Fruit fly (Drosophila melanogaster): ENCODE measurements around the gene CG7271.

The CG7271 gene

DNA sequence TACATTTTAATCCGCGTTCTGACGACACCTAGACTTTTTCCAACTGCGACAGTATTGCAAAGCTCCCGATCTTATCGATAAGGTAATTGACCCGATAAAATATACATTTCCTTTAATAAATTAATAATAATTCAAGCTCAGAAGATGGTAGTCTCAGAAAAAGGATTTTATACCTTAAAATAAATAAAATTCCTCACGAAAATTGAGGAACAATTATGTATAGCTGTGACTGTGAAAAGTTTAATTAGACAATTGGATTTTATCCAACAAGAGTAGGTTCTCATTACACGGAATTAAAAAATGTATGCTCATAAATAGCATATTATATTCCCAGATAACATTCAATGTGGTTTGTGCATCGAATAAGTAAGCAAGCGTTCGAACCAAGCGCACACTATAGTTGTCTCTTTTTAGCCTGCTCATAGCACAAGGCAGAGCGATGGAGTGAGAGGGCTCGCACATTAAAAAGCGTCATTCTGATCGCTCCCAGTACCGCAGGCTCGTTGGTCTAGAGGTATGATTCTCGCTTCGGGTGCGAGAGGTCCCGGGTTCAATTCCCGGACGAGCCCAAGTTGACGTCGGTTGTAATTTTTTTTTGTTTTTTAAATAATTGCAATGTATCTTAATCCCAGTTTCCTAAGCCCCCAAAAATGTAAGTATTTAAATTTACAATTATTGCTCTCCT, 29.5 kb downstream of the CG7271 start, which contains the start of the genes CG13380 and CG4174 (continued):
- no peak for TF ChIP-seq ranshi (GFP tag; IDR thresholded peaks at IDR 0.05)
- TF ChIP-seq Trl (optimal IDR thresholded peaks at IDR 0.05), result no peak
- no peak for TF ChIP-seq Trl (GFP tag; optimal IDR thresholded peaks at IDR 0.05)
- no peak for TF ChIP-seq bowl (GFP tag; IDR thresholded peaks at IDR 0.05)
- TF ChIP-seq Atf-2 (GFP tag; optimal IDR thresholded peaks at IDR 0.05), result no peak
- TF ChIP-seq Mrtf (GFP tag; IDR thresholded peaks at IDR 0.05), result no peak
- no peak for TF ChIP-seq D (optimal IDR thresholded peaks at IDR 0.05)
- TF ChIP-seq D (GFP tag; optimal IDR thresholded peaks at IDR 0.05), result no peak
- no peak for TF ChIP-seq Vsx1 (GFP tag; optimal IDR thresholded peaks at IDR 0.05)
- no peak for TF ChIP-seq CG12071 (GFP tag; optimal IDR thresholded peaks at IDR 0.05)
- no peak for TF ChIP-seq Jarid2 (GFP tag; optimal IDR thresholded peaks at IDR 0.05)
- no peak for TF ChIP-seq Oaz (GFP tag; IDR thresholded peaks at IDR 0.05)
- TF ChIP-seq CG8765 (GFP tag; IDR thresholded peaks at IDR 0.05), result no peak; the same call in 1 of the 2 replicates
- peak; percentile 33 for TF ChIP-seq trem (tag; optimal IDR thresholded peaks at IDR 0.05)
- no peak for TF ChIP-seq otp (GFP tag; IDR thresholded peaks at IDR 0.05)
- no peak for TF ChIP-seq CG3838 (GFP tag; optimal IDR thresholded peaks at IDR 0.05)
- no peak for TF ChIP-seq Nf-YB (GFP tag; optimal IDR thresholded peaks at IDR 0.05)
- TF ChIP-seq pan (optimal IDR thresholded peaks at IDR 0.05), result no peak
- TF ChIP-seq pan (GFP tag; optimal IDR thresholded peaks at IDR 0.05 in 1 of 2, IDR thresholded peaks at IDR 0.05 in 1 of 2), result peak in 1 of 2 experiments; percentile 44
- TF ChIP-seq CG12744 (GFP tag; optimal IDR thresholded peaks at IDR 0.05), result peak; percentile 12
- no peak for TF ChIP-seq CG10654 (GFP tag; optimal IDR thresholded peaks at IDR 0.05)
- TF ChIP-seq CG9437 (GFP tag; optimal IDR thresholded peaks at IDR 0.05), result no peak
- TF ChIP-seq sima (GFP tag; optimal IDR thresholded peaks at IDR 0.05), result no peak
- peak; percentile 25 for TF ChIP-seq Ets97D (GFP tag; optimal IDR thresholded peaks at IDR 0.05)
- no peak for TF ChIP-seq CG2712 (tag; optimal IDR thresholded peaks at IDR 0.05)
- TF ChIP-seq Usf (GFP tag; optimal IDR thresholded peaks at IDR 0.05), result no peak
- no peak for TF ChIP-seq mam (GFP tag; optimal IDR thresholded peaks at IDR 0.05)
- no peak for TF ChIP-seq ATbp (GFP tag; optimal IDR thresholded peaks at IDR 0.05)
- peak; percentile 11 for TF ChIP-seq gsb-n (tag; optimal IDR thresholded peaks at IDR 0.05)
- TF ChIP-seq Rfx (GFP tag; IDR thresholded peaks at IDR 0.05), result peak; percentile 60; the same call in 1 of the 2 replicates
- TF ChIP-seq CG12104 (GFP tag; optimal IDR thresholded peaks at IDR 0.05), result no peak
- TF ChIP-seq CG12219 (GFP tag; optimal IDR thresholded peaks at IDR 0.05), result no peak
- TF ChIP-seq disco-r (GFP tag; optimal IDR thresholded peaks at IDR 0.05), result no peak
- TF ChIP-seq CG18764 (GFP tag; optimal IDR thresholded peaks at IDR 0.05), result no peak
- TF ChIP-seq dati (GFP tag; IDR thresholded peaks at IDR 0.05), result no peak
- TF ChIP-seq Hr39 (optimal IDR thresholded peaks at IDR 0.05), result no peak
- peak; percentile 73 for TF ChIP-seq Scr (GFP tag; IDR thresholded peaks at IDR 0.05; ENCODE audit: partially characterized antibody)
- TF ChIP-seq ab (GFP tag; optimal IDR thresholded peaks at IDR 0.05), result no peak
- no peak for TF ChIP-seq E2f1 (GFP tag; IDR thresholded peaks at IDR 0.05)
- no peak for TF ChIP-seq sisA (GFP tag; IDR thresholded peaks at IDR 0.05)
- no peak for TF ChIP-seq grn (GFP tag; optimal IDR thresholded peaks at IDR 0.05)
- TF ChIP-seq CG8089 (GFP tag; optimal IDR thresholded peaks at IDR 0.05), result no peak
- TF ChIP-seq dm (GFP tag; optimal IDR thresholded peaks at IDR 0.05), result no peak
- no peak for TF ChIP-seq HHEX (GFP tag; optimal IDR thresholded peaks at IDR 0.05)
- TF ChIP-seq D19B (GFP tag; optimal IDR thresholded peaks at IDR 0.05), result no peak
- peak; percentile 21 for TF ChIP-seq CG1233 (GFP tag; optimal IDR thresholded peaks at IDR 0.05)
- TF ChIP-seq CG7963 (GFP tag; IDR thresholded peaks at IDR 0.05; ENCODE audit: partially characterized antibody), result peak; percentile 95
- no peak for TF ChIP-seq Drgx (GFP tag; IDR thresholded peaks at IDR 0.05)
- TF ChIP-seq her (GFP tag; optimal IDR thresholded peaks at IDR 0.05), result peak; percentile 41
- no peak for TF ChIP-seq pho (GFP tag; optimal IDR thresholded peaks at IDR 0.05)
- peak; percentile 61 for TF ChIP-seq CG1603 (tag; optimal IDR thresholded peaks at IDR 0.05)
- TF ChIP-seq slou (GFP tag; optimal IDR thresholded peaks at IDR 0.05), result no peak
- no peak for TF ChIP-seq MTF-1 (GFP tag; optimal IDR thresholded peaks at IDR 0.05; ENCODE audit: borderline replicate concordance)
